Fruit fly (Drosophila melanogaster) whole organism, wandering third instar larva: ENCODE measurements around the gene ZnT35C.

Source experiments
- Abd-B ChIP-seq: fragments of >200 bp; optimal IDR thresholded peaks from 2 replicates; lab custom pipeline; 2017; ENCODE audit warnings: missing biosample characterization, missing genetic modification characterization
- CG32264 ChIP-seq: fragments of 200-800 bp; sonication (Bioruptor generic); optimal IDR thresholded peaks from 2 replicates; lab custom pipeline; 2016; ENCODE audit warnings: missing biosample characterization, missing genetic modification characterization
- CG9705 ChIP-seq: fragments of 200-800 bp; sonication (Bioruptor generic); optimal IDR thresholded peaks from 2 replicates; lab custom pipeline; 2018; ENCODE audit warnings: missing biosample characterization, mild to moderate bottlenecking, missing genetic modification characterization
- CrebA ChIP-seq: fragments of 200-800 bp; sonication (Bioruptor generic); optimal IDR thresholded peaks from 2 replicates; lab custom pipeline; 2016; ENCODE audit warnings: missing biosample characterization, mild to moderate bottlenecking, missing genetic modification characterization, borderline replicate concordance
- Dfd ChIP-seq: fragments of >200 bp; optimal IDR thresholded peaks from 2 replicates; lab custom pipeline; 2017; ENCODE audit warnings: missing biosample characterization, missing genetic modification characterization
- Dif ChIP-seq: fragments of 200-275, 200-300 bp; sonication (Bioruptor generic); optimal IDR thresholded peaks from 2 replicates; lab custom pipeline; 2018; ENCODE audit warnings: missing biosample characterization, missing genetic modification characterization; ENCODE audit not compliant: partially characterized antibody
- GATAd ChIP-seq: sonication (Bioruptor generic); optimal IDR thresholded peaks from 2 replicates; lab custom pipeline; 2016; ENCODE audit warnings: missing biosample characterization, missing genetic modification characterization
- HLH106 ChIP-seq: fragments of 200-800 bp; optimal IDR thresholded peaks from 3 replicates; lab custom pipeline; 2019; ENCODE audit warnings: missing biosample characterization, mild to moderate bottlenecking, missing genetic modification characterization, moderate library complexity
- Hnf4 ChIP-seq: fragments of 200-800 bp; sonication (Bioruptor generic); optimal IDR thresholded peaks from 2 replicates; lab custom pipeline; 2016; ENCODE audit warnings: missing biosample characterization, mild to moderate bottlenecking, missing genetic modification characterization
- Hr78 ChIP-seq: fragments of >200 bp; optimal IDR thresholded peaks from 2 replicates; lab custom pipeline; 2017; ENCODE audit warnings: missing biosample characterization, missing genetic modification characterization
- Jra ChIP-seq: sonication (Bioruptor generic); optimal IDR thresholded peaks from 2 replicates; lab custom pipeline; 2016; ENCODE audit warnings: missing biosample characterization, missing genetic modification characterization
- Mio ChIP-seq: sonication (Bioruptor generic); optimal IDR thresholded peaks from 2 replicates; lab custom pipeline; 2016; ENCODE audit warnings: missing biosample characterization, missing genetic modification characterization
- Myc ChIP-seq: fragments of >200 bp; optimal IDR thresholded peaks from 2 replicates; lab custom pipeline; 2017
- N ChIP-seq: fragments of >200 bp; optimal IDR thresholded peaks from 2 replicates; lab custom pipeline; 2018; ENCODE audit warnings: missing biosample characterization, missing external identifiers, missing genetic modification characterization
- OdsH ChIP-seq: fragments of 200-800 bp; sonication (Bioruptor generic); optimal IDR thresholded peaks from 2 replicates; lab custom pipeline; 2016; ENCODE audit warnings: missing biosample characterization, mild to moderate bottlenecking, missing genetic modification characterization
- Rel ChIP-seq, 2 experiments: fragments of 200-800 bp; sonication (Bioruptor generic) in 1 of 2; optimal IDR thresholded peaks; 2 replicates in 1 of 2; 3 replicates in 1 of 2; lab custom pipeline; 2016 to 2019; ENCODE audit warnings: mild to moderate bottlenecking in 2 of 2, missing biosample characterization in 2 of 2, missing genetic modification characterization in 2 of 2, moderate library complexity in 1 of 2
- Sp1 ChIP-seq: fragments of 200-800 bp; sonication (Bioruptor generic); optimal IDR thresholded peaks from 3 replicates; lab custom pipeline; 2019; ENCODE audit warnings: missing biosample characterization, mild to moderate bottlenecking, missing genetic modification characterization, moderate library complexity
- Vsx2 ChIP-seq: fragments of 200-300, 225-300 bp; sonication (Bioruptor generic); optimal IDR thresholded peaks from 2 replicates; lab custom pipeline; 2018; ENCODE audit warnings: missing biosample characterization, missing genetic modification characterization; ENCODE audit not compliant: partially characterized antibody
- br ChIP-seq: fragments of 200-800 bp; sonication (Bioruptor generic); optimal IDR thresholded peaks from 2 replicates; lab custom pipeline; 2016; ENCODE audit warnings: missing biosample characterization, missing genetic modification characterization
- brk ChIP-seq: fragments of 200-800 bp; sonication (Bioruptor generic); optimal IDR thresholded peaks from 2 replicates; lab custom pipeline; 2016; ENCODE audit warnings: missing biosample characterization, mild to moderate bottlenecking, missing genetic modification characterization
- dl ChIP-seq, 2 experiments: fragments of 175-275, 200-275 bp in 1 of 2; fragments of 200-275 bp in 1 of 2; sonication (Bioruptor generic); optimal IDR thresholded peaks; lab custom pipeline; 2018; ENCODE audit warnings: mild to moderate bottlenecking in 2 of 2, missing biosample characterization in 2 of 2, missing genetic modification characterization in 2 of 2, moderate library complexity in 2 of 2; ENCODE audit not compliant: partially characterized antibody in 2 of 2, insufficient read depth in 1 of 2
- dmrt93B ChIP-seq: fragments of 200-800 bp; sonication (Bioruptor generic); optimal IDR thresholded peaks from 2 replicates; lab custom pipeline; 2018; ENCODE audit warnings: missing biosample characterization, mild to moderate bottlenecking, missing genetic modification characterization
- dsf ChIP-seq: sonication (Bioruptor generic); optimal IDR thresholded peaks from 2 replicates; lab custom pipeline; 2016; ENCODE audit warnings: missing biosample characterization, missing genetic modification characterization, borderline replicate concordance
- ey ChIP-seq: fragments of 200-800 bp; sonication (Bioruptor generic); optimal IDR thresholded peaks from 2 replicates; lab custom pipeline; 2016; ENCODE audit warnings: missing biosample characterization, missing genetic modification characterization
- foxo ChIP-seq, 2 experiments: fragments of 200-800 bp; sonication (Bioruptor generic); optimal IDR thresholded peaks; 2 replicates in 1 of 2; 3 replicates in 1 of 2; lab custom pipeline; 2016 to 2017; ENCODE audit warnings: missing biosample characterization in 2 of 2, missing genetic modification characterization in 2 of 2
- fru ChIP-seq: fragments of 200-800 bp; sonication (Bioruptor generic); optimal IDR thresholded peaks from 3 replicates; lab custom pipeline; 2016; ENCODE audit warnings: missing biosample characterization, mild to moderate bottlenecking, missing genetic modification characterization
- h ChIP-seq: fragments of 200-800 bp; sonication (Bioruptor generic); optimal IDR thresholded peaks from 3 replicates; lab custom pipeline; 2016; ENCODE audit warnings: missing biosample characterization, mild to moderate bottlenecking, missing genetic modification characterization
- jim ChIP-seq: fragments of 175-275, 200-325 bp; sonication (Bioruptor generic); optimal IDR thresholded peaks from 2 replicates; lab custom pipeline; 2016; ENCODE audit warnings: missing biosample characterization, mild to moderate bottlenecking, missing genetic modification characterization
- lola ChIP-seq: fragments of >200 bp; optimal IDR thresholded peaks from 2 replicates; lab custom pipeline; 2017; ENCODE audit warnings: missing biosample characterization, missing genetic modification characterization
- psq ChIP-seq: fragments of 200-800 bp; sonication (Bioruptor generic); optimal IDR thresholded peaks from 3 replicates; lab custom pipeline; 2017; ENCODE audit warnings: missing biosample characterization, mild to moderate bottlenecking, missing genetic modification characterization, moderate library complexity
- rgr ChIP-seq: fragments of 200-800 bp; sonication (Bioruptor generic); optimal IDR thresholded peaks from 3 replicates; lab custom pipeline; 2016; ENCODE audit warnings: missing biosample characterization, mild to moderate bottlenecking, missing genetic modification characterization
- sage ChIP-seq: fragments of 200-800 bp; sonication (Bioruptor generic); optimal IDR thresholded peaks from 2 replicates; lab custom pipeline; 2016; ENCODE audit warnings: missing biosample characterization, mild to moderate bottlenecking, missing genetic modification characterization
- sv ChIP-seq: fragments of 200-800 bp; sonication (Bioruptor generic); optimal IDR thresholded peaks from 3 replicates; lab custom pipeline; 2016; ENCODE audit warnings: missing biosample characterization, missing genetic modification characterization
- tai ChIP-seq: sonication (Bioruptor generic); optimal IDR thresholded peaks from 2 replicates; lab custom pipeline; 2016; ENCODE audit warnings: missing biosample characterization, missing genetic modification characterization
- woc ChIP-seq: sonication (Bioruptor generic); optimal IDR thresholded peaks from 2 replicates; lab custom pipeline; 2016; ENCODE audit warnings: missing biosample characterization, mild to moderate bottlenecking, missing genetic modification characterization

ZnT35C gene

DNA sequence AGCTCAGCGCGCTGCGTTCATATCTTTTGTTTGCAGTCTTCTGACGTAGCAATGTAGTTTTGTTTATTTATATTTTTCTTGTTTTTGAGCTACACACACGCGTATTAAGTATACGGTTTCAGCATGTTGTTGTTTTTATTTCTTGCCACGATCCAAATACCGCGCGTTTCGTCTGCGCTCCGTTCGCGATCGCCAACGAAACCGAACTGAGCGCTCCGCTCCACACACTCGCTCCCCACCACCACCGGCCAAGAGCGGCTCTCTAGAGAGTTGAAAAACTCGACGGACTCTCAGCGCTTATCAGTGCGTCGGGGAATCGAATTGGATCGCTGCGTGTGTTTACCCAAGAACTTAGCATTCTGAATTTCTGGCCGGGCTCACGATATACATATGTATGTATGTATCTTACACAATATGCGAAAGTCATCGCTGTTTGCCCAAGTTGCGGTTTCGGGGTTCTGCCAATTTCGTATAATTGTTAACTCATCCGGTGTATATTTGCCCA lies 17.0 kb upstream of the ZnT35C start, which contains the start of gene yuri (continued):
- peak; percentile 28 for TF ChIP-seq jim (GFP tag; lab: Kevin White, UChicago)

DNA sequence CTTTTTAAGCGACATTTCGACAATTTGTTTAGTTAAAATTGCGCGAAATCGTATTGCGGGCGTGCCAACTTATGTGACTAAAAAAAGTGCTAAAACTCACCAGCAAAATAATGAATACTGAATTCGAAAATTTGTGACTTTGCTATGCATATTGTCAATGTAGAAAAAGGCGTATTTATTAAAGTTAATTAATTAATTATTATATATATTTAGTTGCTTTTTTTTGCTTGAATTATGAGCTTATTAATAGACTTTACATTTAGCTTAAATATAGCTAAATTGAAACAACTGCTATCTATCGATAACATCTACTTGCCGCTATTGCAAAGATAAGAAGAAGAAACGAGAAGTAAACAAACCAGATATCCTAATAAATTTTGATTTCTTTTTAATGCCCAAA lies 8.7 kb upstream of the ZnT35C start, which contains the start of the genes PolD3 and Uxt:
Gene PolD3 (minus strand): TSS at position 56 of the 400 bp plus-strand sequence.
Gene Uxt (plus strand): TSS at position 333 of the 400 bp plus-strand sequence.
- TF ChIP-seq sage (GFP tag; lab: Kevin White, UChicago) (no peak), sv (no peak), dmrt93B (GFP tag; lab: Kevin White, UChicago) (no peak), lola (GFP tag; lab: Kevin White, UChicago) (no peak), foxo (GFP tag; optimal IDR thresholded peaks at IDR 0.05; lab: Kevin White, UChicago) (no peak), Myc (lab: Kevin White, UChicago) (peak; percentile 56), dl (GFP tag; optimal IDR thresholded peaks at IDR 0.05; lab: Kevin White, UChicago; ENCODE audit: insufficient read depth in 1 of 2, partially characterized antibody in 2 of 2) (no peak), rgr (GFP tag; lab: Kevin White, UChicago) (no peak), woc (GFP tag; lab: Kevin White, UChicago) (peak; percentile 13), Abd-B (GFP tag; lab: Kevin White, UChicago) (no peak), Hnf4 (GFP tag; lab: Kevin White, UChicago) (no peak)

DNA sequence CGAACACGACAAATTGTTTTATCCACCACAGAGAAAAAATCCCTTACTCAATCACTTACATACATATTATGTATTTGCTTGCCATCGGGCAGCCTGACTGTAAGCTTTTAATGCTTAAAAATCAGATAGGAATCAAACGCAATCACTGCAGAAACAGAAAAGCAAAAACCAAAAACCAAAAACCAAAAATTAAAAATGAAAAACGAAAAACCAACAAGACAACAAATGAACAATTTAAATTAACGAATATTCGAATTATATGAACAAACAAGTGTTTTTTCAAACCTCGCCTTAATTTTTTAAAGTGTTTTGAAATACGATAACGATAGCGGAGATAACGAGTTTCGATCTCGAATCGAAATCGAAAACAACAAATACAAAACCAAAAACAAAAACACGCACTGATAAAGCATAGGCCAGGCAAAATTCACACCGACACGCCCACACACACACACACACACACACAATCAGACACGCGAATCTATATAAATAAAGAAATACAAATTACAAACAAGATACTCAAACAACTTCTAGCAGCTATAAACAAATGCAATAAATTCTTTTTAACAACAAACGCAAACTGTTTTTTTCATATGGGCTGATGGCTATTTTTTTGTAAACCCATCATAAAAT lies 6.8 kb upstream of the ZnT35C start:
- TF ChIP-seq Hr78 (GFP tag; lab: Kevin White, UChicago) (no peak), dsf (no peak), Dif (no peak), HLH106 (tag; lab: Kevin White, UChicago) (peak; percentile 26), sv (no peak), brk (GFP tag; lab: Kevin White, UChicago) (no peak), CG9705 (GFP tag; lab: Kevin White, UChicago) (no peak), N (GFP tag; lab: Kevin White, UChicago) (no peak), sage (GFP tag; lab: Kevin White, UChicago) (peak; percentile 30), fru (GFP tag; lab: Kevin White, UChicago) (no peak), Jra (no peak), lola (GFP tag; lab: Kevin White, UChicago) (no peak), ey (GFP tag; lab: Kevin White, UChicago) (peak; percentile 42), OdsH (GFP tag; lab: Kevin White, UChicago) (peak; percentile 54), jim (GFP tag; lab: Kevin White, UChicago) (no peak), woc (GFP tag; lab: Kevin White, UChicago) (no peak), psq (GFP tag; lab: Kevin White, UChicago) (peak; percentile 39), br (GFP tag; lab: Kevin White, UChicago) (no peak), h (GFP tag; lab: Kevin White, UChicago) (no peak), Abd-B (GFP tag; lab: Kevin White, UChicago) (no peak), GATAd (GFP tag; lab: Kevin White, UChicago) (no peak), Mio (no peak), CG32264 (GFP tag; lab: Kevin White, UChicago) (peak; percentile 41), dmrt93B (GFP tag; lab: Kevin White, UChicago) (no peak), Vsx2 (GFP tag; lab: Kevin White, UChicago) (no peak), dl (GFP tag; optimal IDR thresholded peaks at IDR 0.05; lab: Kevin White, UChicago; ENCODE audit: insufficient read depth in 1 of 2, partially characterized antibody in 2 of 2) (no peak), foxo (GFP tag; optimal IDR thresholded peaks at IDR 0.05; lab: Kevin White, UChicago) (peak in 1 of 2 experiments; percentile 54), Myc (lab: Kevin White, UChicago) (no peak), rgr (GFP tag; lab: Kevin White, UChicago) (peak; percentile 42), Rel (GFP tag; optimal IDR thresholded peaks at IDR 0.05; lab: Kevin White, UChicago) (no peak), Rel (tag; optimal IDR thresholded peaks at IDR 0.05; lab: Kevin White, UChicago) (peak; percentile 92)

DNA sequence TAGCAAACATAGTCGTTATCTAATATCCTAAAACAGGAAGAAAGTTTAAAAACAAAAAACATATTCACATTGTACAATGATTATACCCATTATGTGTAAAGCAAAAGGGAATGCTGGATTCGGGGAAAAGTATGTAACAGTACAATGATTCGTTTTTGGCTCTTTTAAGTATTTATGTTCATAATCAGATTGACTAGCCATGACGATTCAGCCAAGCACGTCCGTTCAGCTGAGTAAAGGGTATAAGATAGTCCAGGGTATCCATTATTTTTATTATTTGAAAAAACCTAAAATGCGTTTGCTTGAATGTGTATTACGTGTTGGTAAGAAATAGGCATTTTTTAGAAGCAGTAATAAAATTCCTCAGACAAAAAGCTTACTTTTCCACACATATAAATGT lies 2.2 kb upstream of the ZnT35C start:
- TF ChIP-seq GATAd (GFP tag; lab: Kevin White, UChicago) (no peak), Dfd (no peak), lola (GFP tag; lab: Kevin White, UChicago) (no peak), dsf (no peak), rgr (GFP tag; lab: Kevin White, UChicago) (no peak), brk (GFP tag; lab: Kevin White, UChicago) (no peak), N (GFP tag; lab: Kevin White, UChicago) (no peak), Mio (no peak), CG9705 (GFP tag; lab: Kevin White, UChicago) (no peak), CrebA (GFP tag; lab: Kevin White, UChicago) (no peak), Hr78 (GFP tag; lab: Kevin White, UChicago) (no peak), Sp1 (GFP tag; lab: Kevin White, UChicago) (no peak), sv (no peak), fru (GFP tag; lab: Kevin White, UChicago) (no peak), Vsx2 (GFP tag; lab: Kevin White, UChicago) (no peak), dmrt93B (GFP tag; lab: Kevin White, UChicago) (no peak), Abd-B (GFP tag; lab: Kevin White, UChicago) (no peak), tai (GFP tag; lab: Kevin White, UChicago) (no peak), ey (GFP tag; lab: Kevin White, UChicago) (no peak), HLH106 (tag; lab: Kevin White, UChicago) (no peak)
